Fruit fly (Drosophila melanogaster) whole organism, pupa: Measurements from ENCODE around the gene CG31268.
A peak's percentile ranks its signal among the peaks of the same experiment; 100 is the strongest.

ENCODE experiments used
- CG10348 ChIP-seq: fragments of 200-800 bp; sonication (Bioruptor generic); IDR thresholded peaks from 2 replicates; pipeline ENCODE4 v1.3.6; 2022; ENCODE audit warnings: missing biosample characterization, missing genetic modification characterization
- CG12605 ChIP-seq: fragments of 200-800 bp; sonication (Bioruptor generic); IDR thresholded peaks from 2 replicates; pipeline ENCODE4 v1.3.6; 2022; ENCODE audit warnings: missing biosample characterization, missing genetic modification characterization
- CG13204 ChIP-seq: fragments of 200-800 bp; sonication (Bioruptor generic); optimal IDR thresholded peaks from 2 replicates; lab custom pipeline; 2018; ENCODE audit warnings: missing biosample characterization, mild to moderate bottlenecking, missing genetic modification characterization, moderate library complexity
- CG14655 ChIP-seq: fragments of 200-800 bp; sonication (Bioruptor generic); optimal IDR thresholded peaks from 3 replicates; lab custom pipeline; 2017; ENCODE audit warnings: mild to moderate bottlenecking, missing biosample characterization, missing genetic modification reagents, missing genetic modification characterization
- CG15710 ChIP-seq: fragments of 200-800 bp; sonication (Bioruptor generic); optimal IDR thresholded peaks from 2 replicates; lab custom pipeline; 2018; ENCODE audit warnings: missing biosample characterization, mild to moderate bottlenecking, missing genetic modification characterization, moderate library complexity
- CG17806 ChIP-seq: fragments of 200-800 bp; sonication (Bioruptor generic); optimal IDR thresholded peaks from 2 replicates; lab custom pipeline; 2018; ENCODE audit warnings: missing biosample characterization, mild to moderate bottlenecking, missing genetic modification characterization, moderate library complexity
- CG32121 ChIP-seq: fragments of 200-800 bp; sonication (Bioruptor generic); IDR thresholded peaks from 2 replicates; pipeline ENCODE4 v1.3.6; 2022; ENCODE audit warnings: missing biosample characterization, missing genetic modification characterization
- CG34367 ChIP-seq: fragments of 200-800 bp; sonication (Bioruptor generic); optimal IDR thresholded peaks from 2 replicates; lab custom pipeline; 2018; ENCODE audit warnings: missing biosample characterization, mild to moderate bottlenecking, missing genetic modification characterization
- CG4496 ChIP-seq: fragments of 200-800 bp; sonication (Bioruptor generic); IDR thresholded peaks from 3 replicates; pipeline ENCODE4 v1.3.6; 2022; ENCODE audit warnings: missing biosample characterization, missing genetic modification characterization
- CG8159 ChIP-seq: fragments of 200-800 bp; sonication (Bioruptor generic); optimal IDR thresholded peaks from 3 replicates; lab custom pipeline; 2018; ENCODE audit warnings: missing biosample characterization, mild to moderate bottlenecking, missing genetic modification characterization, moderate library complexity
- CG8301 ChIP-seq: fragments of 200-800 bp; sonication (Bioruptor generic); optimal IDR thresholded peaks from 2 replicates; lab custom pipeline; 2018; ENCODE audit warnings: missing biosample characterization, mild to moderate bottlenecking, missing genetic modification characterization
- CG9948 ChIP-seq: fragments of 200-800 bp; sonication (Bioruptor generic); optimal IDR thresholded peaks from 2 replicates; lab custom pipeline; 2018; ENCODE audit warnings: missing biosample characterization, mild to moderate bottlenecking, missing genetic modification characterization, moderate library complexity
- D1 ChIP-seq: fragments of 200-800 bp; sonication (Bioruptor generic); optimal IDR thresholded peaks from 2 replicates; lab custom pipeline; 2018; ENCODE audit warnings: missing biosample characterization, mild to moderate bottlenecking, missing genetic modification characterization, moderate library complexity
- EcR ChIP-seq: fragments of 200-800 bp; sonication (Bioruptor generic); optimal IDR thresholded peaks from 3 replicates; lab custom pipeline; 2019; ENCODE audit warnings: missing biosample characterization, missing genetic modification characterization, mild to moderate bottlenecking, moderate library complexity, missing genetic modification reagents
- Ets98B ChIP-seq: fragments of 200-800 bp; sonication (Bioruptor generic); IDR thresholded peaks from 2 replicates; pipeline ENCODE4 v1.3.6; 2022; ENCODE audit warnings: missing biosample characterization, missing genetic modification characterization
- Pif1A ChIP-seq: fragments of 200-800 bp; sonication (Bioruptor generic); optimal IDR thresholded peaks from 3 replicates; lab custom pipeline; 2016; ENCODE audit warnings: missing biosample characterization, missing genetic modification characterization
- Pif1B ChIP-seq: fragments of 200-800 bp; sonication (Bioruptor generic); optimal IDR thresholded peaks from 3 replicates; lab custom pipeline; 2016; ENCODE audit warnings: missing biosample characterization, missing genetic modification characterization
- Snoo ChIP-seq: fragments of 200-800 bp; sonication (Bioruptor generic); optimal IDR thresholded peaks from 3 replicates; lab custom pipeline; 2017; ENCODE audit warnings: missing biosample characterization, mild to moderate bottlenecking, missing genetic modification characterization, inconsistent platforms
- fd96Ca ChIP-seq: fragments of 200-800 bp; sonication (Bioruptor generic); IDR thresholded peaks from 3 replicates; pipeline ENCODE4 v1.3.6; 2022; ENCODE audit warnings: missing biosample characterization, missing genetic modification characterization
- gl ChIP-seq: fragments of 200-800 bp; sonication (Bioruptor generic); optimal IDR thresholded peaks from 2 replicates; lab custom pipeline; 2018; ENCODE audit warnings: missing biosample characterization, mild to moderate bottlenecking, missing genetic modification characterization
- rn ChIP-seq: fragments of 200-800 bp; sonication (Bioruptor generic); IDR thresholded peaks from 2 replicates; pipeline ENCODE4 v1.3.6; 2022; ENCODE audit warnings: missing biosample characterization, missing genetic modification characterization

CG31268 gene

dm6 chr3R:17072526-17073114 is 41.0 kb downstream of the CG31268 start, which contains the start of the genes Ns1 and mRpS11:
TSS of gene Ns1 (minus strand) at chr3R:17072675.
TSS of gene mRpS11 (plus strand) at chr3R:17072732.
- no peak for TF ChIP-seq Pif1B (GFP tag; lab: Kevin White, UChicago)
- peak; percentile 19 for TF ChIP-seq Snoo (tag; lab: Kevin White, UChicago)
- peak; percentile 71; the same call in 1 of the 2 replicates for TF ChIP-seq CG12605 (GFP tag; lab: Robert Waterston, UW)
- no peak for TF ChIP-seq Ets98B (GFP tag; lab: Robert Waterston, UW)

dm6 chr3R:17077968-17078417 is 46.4 kb downstream of the CG31268 start:
- TF ChIP-seq fd96Ca (GFP tag; lab: Robert Waterston, UW) (peak; percentile 33; the same call in 1 of the 3 replicates), EcR (GFP tag; lab: Kevin White, UChicago) (peak; percentile 88), CG12605 (GFP tag; lab: Robert Waterston, UW) (peak; percentile 52), CG4496 (GFP tag; lab: Robert Waterston, UW) (peak; percentile 51; the same call in 1 of the 3 replicates), Ets98B (GFP tag; lab: Robert Waterston, UW) (peak; percentile 23; the same call in 1 of the 2 replicates), CG8159 (tag; lab: Kevin White, UChicago) (no peak), CG32121 (GFP tag; lab: Robert Waterston, UW) (0 out of 2 replicates have a peak, but pooled peaks have one; percentile 15), CG9948 (tag; lab: Kevin White, UChicago) (no peak)

DNA sequence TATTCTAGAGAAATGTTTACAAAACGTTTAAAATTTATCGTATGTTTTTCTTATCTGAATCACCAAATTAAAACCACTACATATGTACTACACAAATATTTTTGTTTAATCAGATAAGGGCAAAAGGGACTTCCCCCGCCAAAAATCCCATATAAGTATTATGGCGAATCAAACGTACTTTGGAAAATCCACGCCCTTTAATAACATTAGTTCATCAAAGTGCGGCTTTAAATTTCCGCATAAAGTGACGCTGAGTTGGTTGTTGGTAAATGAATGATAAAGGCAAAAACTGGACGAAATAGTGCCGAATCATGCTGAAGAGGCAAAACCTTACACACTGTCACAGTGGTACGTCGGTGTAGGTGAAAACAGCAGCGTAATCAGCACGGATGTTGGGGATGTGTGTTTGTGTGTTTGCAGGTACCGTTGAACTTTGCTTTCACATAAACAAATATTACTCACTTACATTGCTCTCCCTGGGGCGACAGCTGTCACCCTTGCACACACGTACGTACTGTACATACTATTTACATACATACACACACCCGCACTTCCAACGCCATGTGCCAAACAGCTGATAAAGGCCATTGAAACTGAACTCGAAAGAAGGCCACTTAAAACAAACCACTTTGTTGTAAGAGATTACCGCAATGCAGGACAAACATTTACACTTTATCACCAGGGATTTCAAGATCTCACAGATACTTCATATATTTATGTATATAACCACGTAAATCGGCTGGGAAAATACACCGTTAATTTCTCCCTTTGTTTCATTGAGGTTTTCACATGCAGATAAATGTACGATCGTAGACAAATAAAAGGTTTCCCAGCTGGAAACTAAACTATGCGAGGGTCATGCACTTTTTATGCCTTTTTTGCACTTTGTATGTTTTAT is 47.6 kb downstream of the CG31268 start:
- no peak for TF ChIP-seq Snoo (tag; lab: Kevin White, UChicago)
- peak; percentile 21 for TF ChIP-seq Pif1B (GFP tag; lab: Kevin White, UChicago)
- no peak for TF ChIP-seq CG34367
- peak; percentile 65 for TF ChIP-seq gl
- peak; percentile 8 for TF ChIP-seq CG13204
- TF ChIP-seq EcR (GFP tag; lab: Kevin White, UChicago) = peak; percentile 96
- no peak for TF ChIP-seq CG17806 (tag; lab: Kevin White, UChicago)
- TF ChIP-seq rn (GFP tag; lab: Robert Waterston, UW) = no peak
- peak; percentile 57 for TF ChIP-seq D1 (tag; lab: Kevin White, UChicago)
- peak; percentile 8 for TF ChIP-seq Pif1A (GFP tag; lab: Kevin White, UChicago)
- peak; percentile 12; the same call in 1 of the 2 replicates for TF ChIP-seq Ets98B (GFP tag; lab: Robert Waterston, UW)
- no peak for TF ChIP-seq CG10348
- peak; percentile 36; the same call in 1 of the 2 replicates for TF ChIP-seq CG12605 (GFP tag; lab: Robert Waterston, UW)
- peak; percentile 44; the same call in 1 of the 3 replicates for TF ChIP-seq CG4496 (GFP tag; lab: Robert Waterston, UW)
- no peak for TF ChIP-seq CG8159 (tag; lab: Kevin White, UChicago)
- TF ChIP-seq CG14655 (GFP tag; lab: Kevin White, UChicago) = no peak
- no peak for TF ChIP-seq CG8301 (tag; lab: Kevin White, UChicago)

DNA sequence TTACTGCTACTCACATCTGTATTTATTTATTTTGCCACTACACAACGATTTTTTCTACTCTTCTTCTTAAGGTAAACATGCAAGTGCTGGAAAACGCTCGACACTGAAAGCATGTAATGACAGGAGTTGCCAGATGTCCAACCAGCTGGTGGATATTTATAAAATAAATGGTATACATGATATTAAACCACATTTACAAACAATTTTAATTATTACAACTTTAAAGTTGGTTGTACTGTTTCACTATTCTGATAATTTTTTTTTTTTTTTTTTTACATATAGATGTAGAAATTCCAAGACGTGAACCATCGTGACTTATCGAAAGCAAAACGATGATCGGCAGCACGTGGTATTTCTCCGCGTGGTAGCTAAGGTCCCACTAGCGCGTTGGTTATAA is 48.3 kb downstream of the CG31268 start, which contains the start of the genes Keap1 and kuk:
Keap1 (minus strand) TSS at position 87 of the 397 bp plus-strand sequence.
kuk (plus strand) TSS at position 386 of the 397 bp plus-strand sequence.
- TF ChIP-seq CG4496 (GFP tag; lab: Robert Waterston, UW) (peak; percentile 69; the same call in 2 of the 3 replicates), rn (GFP tag; lab: Robert Waterston, UW) (0 out of 2 replicates have a peak, but pooled peaks have one; percentile 16), CG12605 (GFP tag; lab: Robert Waterston, UW) (no peak), Ets98B (GFP tag; lab: Robert Waterston, UW) (peak; percentile 22; the same call in 1 of the 2 replicates), EcR (GFP tag; lab: Kevin White, UChicago) (no peak), CG9948 (tag; lab: Kevin White, UChicago) (peak; percentile 7), CG10348 (no peak), CG14655 (GFP tag; lab: Kevin White, UChicago) (peak; percentile 13), CG8159 (tag; lab: Kevin White, UChicago) (peak; percentile 17), CG32121 (GFP tag; lab: Robert Waterston, UW) (no peak), Snoo (tag; lab: Kevin White, UChicago) (peak; percentile 3), gl (no peak), CG15710 (tag; lab: Kevin White, UChicago) (peak; percentile 48)

DNA sequence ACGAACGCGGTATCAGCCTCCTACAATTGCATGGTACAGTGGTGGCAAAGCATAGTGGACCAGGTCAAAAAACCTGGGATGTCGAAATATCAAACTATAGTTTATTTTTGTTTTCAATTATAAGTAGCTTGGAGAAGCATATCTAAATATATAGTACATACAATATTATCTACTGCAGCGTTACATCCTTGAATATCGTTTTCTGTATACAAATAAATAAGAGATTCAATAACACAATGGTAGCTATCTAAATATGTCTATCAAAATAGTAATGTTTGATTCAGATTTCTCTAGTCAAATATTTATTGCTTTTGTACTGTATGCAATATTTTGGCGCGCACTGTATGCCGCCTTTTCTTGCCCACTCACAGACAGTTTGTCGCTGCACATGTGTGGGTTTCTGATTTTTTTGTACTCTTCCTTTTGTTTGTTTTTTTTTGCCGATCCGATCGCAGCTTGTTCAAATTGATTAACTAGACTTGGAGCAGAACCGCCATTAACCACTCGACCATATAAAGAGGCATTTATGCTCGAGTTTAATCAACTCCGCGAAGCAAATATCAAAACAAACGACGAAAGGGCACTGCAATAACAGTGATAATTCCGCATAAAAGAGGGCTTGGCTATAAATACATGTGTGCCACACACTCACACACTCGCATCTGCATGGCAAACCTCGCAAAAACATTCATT is 49.2 kb downstream of the CG31268 start:
- TF ChIP-seq CG15710 (tag; lab: Kevin White, UChicago) (peak; percentile 97), CG17806 (tag; lab: Kevin White, UChicago) (peak; percentile 97), CG8159 (tag; lab: Kevin White, UChicago) (peak; percentile 98), CG4496 (GFP tag; lab: Robert Waterston, UW) (peak; percentile 96), Snoo (tag; lab: Kevin White, UChicago) (peak; percentile 97), CG14655 (GFP tag; lab: Kevin White, UChicago) (peak; percentile 99), CG9948 (tag; lab: Kevin White, UChicago) (peak; percentile 97), CG13204 (peak; percentile 94), CG34367 (peak; percentile 96), EcR (GFP tag; lab: Kevin White, UChicago) (peak; percentile 92), Pif1A (GFP tag; lab: Kevin White, UChicago) (peak; percentile 98), Ets98B (GFP tag; lab: Robert Waterston, UW) (peak; percentile 94), Pif1B (GFP tag; lab: Kevin White, UChicago) (peak; percentile 95), fd96Ca (GFP tag; lab: Robert Waterston, UW) (peak; percentile 88), CG12605 (GFP tag; lab: Robert Waterston, UW) (peak; percentile 90), gl (peak; percentile 89), CG8301 (tag; lab: Kevin White, UChicago) (peak; percentile 98), D1 (tag; lab: Kevin White, UChicago) (peak; percentile 99), CG10348 (peak; percentile 74), CG32121 (GFP tag; lab: Robert Waterston, UW) (peak; percentile 96), rn (GFP tag; lab: Robert Waterston, UW) (peak; percentile 92)
